Worm (Caenorhabditis elegans) whole organism, L2 larva: ENCODE data around the gene phlp-2.
A peak's percentile ranks its signal among the peaks of the same experiment; 100 is the strongest.

Experiments used
- C34F6.9 ChIP-seq: fragments of 150-350 bp; optimal IDR thresholded peaks from 2 replicates; lab custom pipeline; 2014; ENCODE audit warnings: missing biosample characterization, missing genetic modification characterization
- F13H6.1 ChIP-seq: sonication (generic microtip); optimal IDR thresholded peaks from 2 replicates; lab custom pipeline; 2016; ENCODE audit warnings: missing genetic modification characterization, missing compliant biosample characterization
- R02D3.7 ChIP-seq: fragments of 150-350 bp; optimal IDR thresholded peaks from 2 replicates; lab custom pipeline; 2014; ENCODE audit warnings: missing biosample characterization, missing genetic modification characterization
- Y55F3AM.14 ChIP-seq: fragments of 200-800 bp; sonication (Bioruptor generic); optimal IDR thresholded peaks from 2 replicates; lab custom pipeline; 2018; ENCODE audit warnings: mild to moderate bottlenecking, missing genetic modification characterization, missing compliant biosample characterization
- ZK546.5 ChIP-seq: sonication (generic microtip); optimal IDR thresholded peaks from 2 replicates; lab custom pipeline; 2017; ENCODE audit warnings: missing biosample characterization, missing genetic modification characterization
- aly-2 ChIP-seq: fragments of 150-350 bp; optimal IDR thresholded peaks from 2 replicates; lab custom pipeline; 2014; ENCODE audit warnings: missing biosample characterization, missing genetic modification characterization
- ama-1 ChIP-seq: fragments of 150-350 bp; optimal IDR thresholded peaks from 2 replicates; lab custom pipeline; 2018; ENCODE audit warnings: inconsistent platforms
- ceh-16 ChIP-seq: fragments of 150-350 bp; optimal IDR thresholded peaks from 2 replicates; lab custom pipeline; 2014; ENCODE audit warnings: missing biosample characterization, missing genetic modification characterization
- ceh-82 ChIP-seq: fragments of 150-350 bp; optimal IDR thresholded peaks from 2 replicates; lab custom pipeline; 2014; ENCODE audit warnings: missing biosample characterization, missing genetic modification characterization
- dmd-4 ChIP-seq: sonication (generic microtip); optimal IDR thresholded peaks from 2 replicates; lab custom pipeline; 2017; ENCODE audit warnings: missing biosample characterization, missing genetic modification characterization
- fos-1 ChIP-seq: fragments of 150-350 bp; optimal IDR thresholded peaks from 2 replicates; lab custom pipeline; 2014; ENCODE audit warnings: missing biosample characterization, missing genetic modification characterization
- lin-11 ChIP-seq: fragments of 150-350 bp; sonication (generic microtip); optimal IDR thresholded peaks from 2 replicates; lab custom pipeline; 2014; ENCODE audit warnings: missing biosample characterization, missing genetic modification characterization, inconsistent platforms, mixed read lengths
- lin-13 ChIP-seq: fragments of 150-350 bp; optimal IDR thresholded peaks from 2 replicates; lab custom pipeline; 2014; ENCODE audit warnings: missing biosample characterization, missing genetic modification reagents, missing genetic modification characterization
- lsy-2 ChIP-seq, 2 experiments: fragments of 150-350 bp in 1 of 2; sonication (generic microtip) in 1 of 2; optimal IDR thresholded peaks; 2 replicates each; lab custom pipeline; 2014 to 2017; ENCODE audit warnings: missing biosample characterization in 2 of 2, missing genetic modification characterization in 2 of 2
- mab-5 ChIP-seq: fragments of 150-350 bp; optimal IDR thresholded peaks from 2 replicates; lab custom pipeline; 2014; ENCODE audit warnings: missing biosample characterization, missing genetic modification characterization
- mbf-1 ChIP-seq: sonication (generic microtip); optimal IDR thresholded peaks from 2 replicates; lab custom pipeline; 2017; ENCODE audit warnings: missing biosample characterization, missing genetic modification characterization
- mdl-1 ChIP-seq, 2 experiments: fragments of 150-350 bp in 1 of 2; sonication (generic microtip) in 1 of 2; optimal IDR thresholded peaks; 2 replicates each; lab custom pipeline; 2017; ENCODE audit warnings: missing biosample characterization in 2 of 2, missing genetic modification characterization in 2 of 2
- nhr-10 ChIP-seq: sonication (generic microtip); optimal IDR thresholded peaks from 2 replicates; lab custom pipeline; 2017; ENCODE audit warnings: missing biosample characterization, missing genetic modification characterization
- nhr-12 ChIP-seq: fragments of 150-350 bp; optimal IDR thresholded peaks from 2 replicates; lab custom pipeline; 2014; ENCODE audit warnings: missing biosample characterization, missing genetic modification characterization
- nhr-21 ChIP-seq: fragments of 150-350 bp; optimal IDR thresholded peaks from 2 replicates; lab custom pipeline; 2014; ENCODE audit warnings: missing biosample characterization, missing genetic modification characterization
- nhr-23 ChIP-seq: fragments of 150-350 bp; optimal IDR thresholded peaks from 2 replicates; lab custom pipeline; 2014; ENCODE audit warnings: missing biosample characterization, missing genetic modification reagents, missing genetic modification characterization
- nhr-237 ChIP-seq: fragments of 150-350 bp; optimal IDR thresholded peaks from 2 replicates; lab custom pipeline; 2014; ENCODE audit warnings: missing biosample characterization, missing genetic modification characterization
- nhr-25 ChIP-seq: fragments of 150-350 bp; sonication (generic microtip); optimal IDR thresholded peaks from 3 replicates; lab custom pipeline; 2014; ENCODE audit warnings: missing biosample characterization, missing genetic modification characterization
- peb-1 ChIP-seq: fragments of 150-350 bp; optimal IDR thresholded peaks from 2 replicates; lab custom pipeline; 2014; ENCODE audit warnings: missing biosample characterization, missing genetic modification characterization
- sem-4 ChIP-seq: fragments of 150-350 bp; optimal IDR thresholded peaks from 2 replicates; lab custom pipeline; 2014; ENCODE audit warnings: missing biosample characterization, missing genetic modification reagents, missing genetic modification characterization
- skn-1 ChIP-seq: sonication (generic microtip); optimal IDR thresholded peaks from 2 replicates; lab custom pipeline; 2017; ENCODE audit warnings: missing biosample characterization, missing genetic modification characterization
- sma-3 ChIP-seq: sonication (generic microtip); optimal IDR thresholded peaks from 2 replicates; lab custom pipeline; 2016; ENCODE audit warnings: missing genetic modification reagents, missing genetic modification characterization, missing compliant biosample characterization
- sma-9 ChIP-seq, 2 experiments: fragments of 150-350 bp in 1 of 2; sonication (generic microtip) in 1 of 2; optimal IDR thresholded peaks; 2 replicates each; lab custom pipeline; 2014 to 2016; ENCODE audit warnings: missing genetic modification characterization in 2 of 2, mild to moderate bottlenecking in 1 of 2, missing biosample characterization in 1 of 2, missing compliant biosample characterization in 1 of 2, missing genetic modification reagents in 1 of 2, moderate library complexity in 1 of 2
- snpc-4 ChIP-seq: fragments of 150-350 bp; optimal IDR thresholded peaks from 2 replicates; lab custom pipeline; 2014; ENCODE audit warnings: missing biosample characterization, missing genetic modification characterization
- unc-55 ChIP-seq: fragments of 150-350 bp; sonication (generic microtip); optimal IDR thresholded peaks from 3 replicates; lab custom pipeline; 2014; ENCODE audit warnings: missing biosample characterization, missing genetic modification reagents, missing genetic modification characterization
- zag-1 ChIP-seq: fragments of 150-350 bp; optimal IDR thresholded peaks from 2 replicates; lab custom pipeline; 2014; ENCODE audit warnings: missing biosample characterization, missing genetic modification characterization
- ztf-1 ChIP-seq: fragments of 200-800 bp; sonication (Bioruptor generic); conservative IDR thresholded peaks from 2 replicates; pipeline ENCODE4 v1.3.6; 2022; ENCODE audit warnings: missing genetic modification characterization, missing compliant biosample characterization
- ztf-11 ChIP-seq: sonication (generic microtip); optimal IDR thresholded peaks from 2 replicates; lab custom pipeline; 2017; ENCODE audit warnings: missing biosample characterization, missing genetic modification characterization
- ztf-4 ChIP-seq: fragments of 150-350 bp; optimal IDR thresholded peaks from 2 replicates; lab custom pipeline; 2014; ENCODE audit warnings: missing biosample characterization, missing genetic modification characterization

phlp-2 gene

DNA sequence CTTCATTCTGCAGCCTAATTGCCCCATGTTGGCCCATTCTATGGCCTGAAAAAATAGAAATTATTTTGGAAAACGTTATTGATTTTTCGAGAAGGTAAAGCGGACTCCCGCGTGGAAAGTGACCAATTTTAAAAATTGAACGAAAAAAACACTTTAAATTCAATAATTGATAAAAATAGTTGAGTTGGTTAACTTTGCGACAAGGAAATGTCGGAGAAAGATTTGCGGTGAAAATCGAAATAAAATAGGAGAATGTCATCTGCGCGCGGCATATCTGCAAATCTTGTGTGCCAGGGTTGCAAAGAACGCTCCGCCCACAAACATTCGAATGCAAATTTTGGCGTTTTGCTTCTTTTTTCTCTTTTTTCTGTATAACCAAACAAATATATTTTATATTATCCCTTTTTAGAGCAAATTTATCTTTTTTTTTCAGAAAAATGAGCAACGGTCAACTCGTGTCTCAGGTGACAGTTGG lies 38.3 kb upstream of the phlp-2 start, which contains the start of the genes rnf-121 and C16C10.4 (continued):
- TF ChIP-seq aly-2 (tag; lab: Kevin White, UChicago) (no peak), ama-1 (lab: Kevin White, UChicago) (no peak), lsy-2 (tag; optimal IDR thresholded peaks at IDR 0.05; lab: Kevin White, UChicago) (peak; percentile 58 to 79), peb-1 (tag; lab: Kevin White, UChicago) (no peak), nhr-21 (tag; lab: Kevin White, UChicago) (no peak), ceh-16 (no peak), ztf-1 (GFP tag; lab: Robert Waterston, UW) (no peak), sma-3 (GFP tag; lab: Kevin White, UChicago) (peak; percentile 73), ceh-82 (tag; lab: Kevin White, UChicago) (no peak), skn-1 (tag; lab: Kevin White, UChicago) (peak; percentile 11), mbf-1 (tag; lab: Kevin White, UChicago) (no peak), F13H6.1 (tag; lab: Kevin White, UChicago) (no peak), sma-9 (GFP tag; optimal IDR thresholded peaks at IDR 0.05; lab: Kevin White, UChicago) (no peak), sma-9 (tag; optimal IDR thresholded peaks at IDR 0.05; lab: Kevin White, UChicago) (no peak), dmd-4 (tag; lab: Kevin White, UChicago) (no peak), nhr-25 (tag; lab: Kevin White, UChicago) (no peak), nhr-237 (no peak), mdl-1 (tag; optimal IDR thresholded peaks at IDR 0.05; lab: Kevin White, UChicago) (no peak), ZK546.5 (tag; lab: Kevin White, UChicago) (no peak), R02D3.7 (tag; lab: Kevin White, UChicago) (peak; percentile 31)

DNA sequence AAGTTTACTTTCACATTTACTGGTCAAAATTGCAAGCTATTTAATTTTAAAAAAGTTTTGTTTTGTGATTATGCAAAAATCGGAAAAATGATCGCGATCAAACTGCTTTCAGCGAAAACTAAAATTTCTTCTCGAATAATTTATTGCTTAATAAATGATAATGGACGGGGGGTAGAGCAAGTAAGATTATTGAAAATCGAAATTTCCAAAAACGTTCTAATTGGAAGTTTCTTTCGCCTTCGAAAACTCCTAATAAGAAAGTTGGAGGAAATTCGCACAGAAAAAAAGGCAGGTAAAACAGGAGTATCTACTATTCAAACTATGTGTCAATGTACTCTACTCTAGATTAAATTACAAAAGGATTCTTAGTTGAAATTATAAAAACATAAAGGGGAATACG lies 37.1 kb upstream of the phlp-2 start:
- no peak for TF ChIP-seq snpc-4
- no peak for TF ChIP-seq dmd-4 (tag; lab: Kevin White, UChicago)
- no peak for TF ChIP-seq Y55F3AM.14
- TF ChIP-seq lin-11 (tag; lab: Kevin White, UChicago) = no peak
- no peak for TF ChIP-seq R02D3.7 (tag; lab: Kevin White, UChicago)
- TF ChIP-seq mab-5 = no peak

ce11 chrIII:4175489-4175888 lies 33.8 kb upstream of the phlp-2 start:
- TF ChIP-seq sma-3 (GFP tag; lab: Kevin White, UChicago) (no peak), sem-4 (tag; lab: Kevin White, UChicago) (no peak)

DNA sequence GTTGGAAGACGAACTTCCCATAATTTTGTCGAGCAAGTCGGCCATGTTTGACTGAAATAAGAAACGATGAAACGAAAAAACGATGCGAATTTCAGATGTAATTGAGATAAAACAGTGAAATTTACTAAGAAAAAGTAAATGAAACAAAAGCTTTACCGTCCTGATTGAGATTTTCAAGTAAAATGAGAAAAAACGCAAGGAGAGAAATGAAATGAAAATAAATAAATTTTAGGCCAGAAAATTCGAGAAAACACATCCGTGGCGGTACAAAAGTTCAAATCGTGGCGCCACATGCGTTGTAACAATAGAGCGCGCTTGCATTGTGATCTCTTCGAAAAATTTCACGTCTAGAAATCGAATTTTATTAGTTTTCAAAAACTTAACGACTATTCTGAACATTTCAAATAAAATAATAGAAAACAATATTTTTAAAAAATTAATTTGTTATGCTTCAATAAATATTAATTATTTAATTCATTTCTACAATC lies 33.1 kb upstream of the phlp-2 start, which contains the start of the genes hrde-1 and C16C10.13:
Gene hrde-1 (minus strand): TSS at position 51 of the 488 bp plus-strand sequence.
Gene C16C10.13 (plus strand): TSS at position 332 of the 488 bp plus-strand sequence.
- TF ChIP-seq unc-55 (GFP tag; lab: Kevin White, UChicago) (no peak), nhr-10 (tag; lab: Kevin White, UChicago) (no peak), peb-1 (tag; lab: Kevin White, UChicago) (no peak), mab-5 (no peak), ztf-4 (tag; lab: Kevin White, UChicago) (no peak)

DNA sequence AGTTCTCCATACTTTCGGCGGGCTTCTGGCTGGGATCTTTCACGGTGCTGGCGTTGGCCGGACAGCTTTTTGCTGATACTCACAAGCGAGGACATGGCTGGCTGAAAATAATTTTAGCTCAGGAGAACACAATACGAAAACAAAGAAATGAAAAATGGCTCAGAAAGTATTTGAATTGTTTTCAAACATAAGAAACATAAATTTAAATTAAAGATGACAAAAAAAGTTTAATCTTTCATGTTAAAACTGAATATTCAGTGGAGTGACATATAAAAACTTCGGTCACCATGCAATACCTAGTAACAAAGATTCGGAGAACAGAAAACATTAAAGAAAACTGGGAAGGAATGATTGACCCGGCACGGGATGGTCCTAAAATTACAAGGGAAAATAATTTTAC lies 30.7 kb upstream of the phlp-2 start, which contains the start of gene C16C10.2:
Gene C16C10.2 (minus strand): TSS at position 101 of the 400 bp plus-strand sequence.
- TF ChIP-seq skn-1 (tag; lab: Kevin White, UChicago) = no peak
- TF ChIP-seq snpc-4 = no peak
- TF ChIP-seq zag-1 (tag; lab: Kevin White, UChicago) = no peak
- no peak for TF ChIP-seq ztf-1 (GFP tag; lab: Robert Waterston, UW)
- TF ChIP-seq ZK546.5 (tag; lab: Kevin White, UChicago) = no peak
- no peak for TF ChIP-seq aly-2 (tag; lab: Kevin White, UChicago)
- TF ChIP-seq sma-9 (GFP tag; optimal IDR thresholded peaks at IDR 0.05; lab: Kevin White, UChicago) = no peak
- no peak for TF ChIP-seq sma-9 (tag; optimal IDR thresholded peaks at IDR 0.05; lab: Kevin White, UChicago)
- TF ChIP-seq sem-4 (tag; lab: Kevin White, UChicago) = no peak
- no peak for TF ChIP-seq C34F6.9 (tag; lab: Kevin White, UChicago)
- TF ChIP-seq dmd-4 (tag; lab: Kevin White, UChicago) = no peak
- TF ChIP-seq lin-13 (GFP tag; lab: Kevin White, UChicago) = no peak
- TF ChIP-seq nhr-12 (tag; lab: Kevin White, UChicago) = no peak
- TF ChIP-seq nhr-23 (tag; lab: Kevin White, UChicago) = no peak
- TF ChIP-seq ztf-11 (tag; lab: Kevin White, UChicago) = no peak
- TF ChIP-seq unc-55 (GFP tag; lab: Kevin White, UChicago) = no peak
- no peak for TF ChIP-seq lin-11 (tag; lab: Kevin White, UChicago)
- no peak for TF ChIP-seq nhr-21 (tag; lab: Kevin White, UChicago)
- no peak for TF ChIP-seq fos-1 (tag; lab: Kevin White, UChicago)
- TF ChIP-seq ama-1 (lab: Kevin White, UChicago) = no peak
